Worm (Caenorhabditis elegans): ENCODE measurements around the gene C14A11.5.

C14A11.5 gene

ce11 chrX:2802562-2803165, 4.7 kb downstream of the C14A11.5 start, which contains the start of gene C14A11.2:
Gene C14A11.2, plus strand, starts transcription at chrX:2803112.
- TF ChIP-seq lsy-12 (tag; optimal IDR thresholded peaks at IDR 0.05) (no peak), hmg-11 (tag; optimal IDR thresholded peaks at IDR 0.05) (peak; percentile 23), lin-39 (tag; optimal IDR thresholded peaks at IDR 0.05) (peak; percentile 12), nfya-1 (tag; optimal IDR thresholded peaks at IDR 0.05; ENCODE audit: insufficient read depth) (peak; percentile 20), fkh-10 (GFP tag; optimal IDR thresholded peaks at IDR 0.05) (no peak), pha-4 (tag; optimal IDR thresholded peaks at IDR 0.05) (peak; percentile 22)

DNA sequence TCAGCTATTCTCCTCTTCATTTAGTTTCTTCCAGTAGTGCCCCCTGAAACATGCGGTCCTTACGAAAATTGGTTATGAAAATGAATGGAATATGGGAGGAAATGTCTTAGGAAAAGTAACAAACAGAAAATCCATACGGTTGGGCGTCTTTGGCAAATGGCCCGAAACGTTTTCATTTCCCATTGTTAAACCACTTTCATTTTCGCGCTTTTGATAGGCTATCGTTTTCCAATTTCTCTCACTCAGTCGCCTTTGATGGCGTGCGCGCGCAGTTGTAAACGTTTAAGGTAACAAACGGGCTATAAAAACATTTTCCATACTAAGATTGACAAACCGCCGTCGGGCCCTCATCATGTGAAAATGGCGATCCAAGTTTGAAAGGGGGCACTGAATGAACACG, 12.3 kb downstream of the C14A11.5 start:
- TF ChIP-seq lin-39 (tag; optimal IDR thresholded peaks at IDR 0.05) (no peak), egl-5 (tag; optimal IDR thresholded peaks at IDR 0.05) (peak; percentile 63), nhr-25 (tag; optimal IDR thresholded peaks at IDR 0.05) (peak; percentile 40)

DNA sequence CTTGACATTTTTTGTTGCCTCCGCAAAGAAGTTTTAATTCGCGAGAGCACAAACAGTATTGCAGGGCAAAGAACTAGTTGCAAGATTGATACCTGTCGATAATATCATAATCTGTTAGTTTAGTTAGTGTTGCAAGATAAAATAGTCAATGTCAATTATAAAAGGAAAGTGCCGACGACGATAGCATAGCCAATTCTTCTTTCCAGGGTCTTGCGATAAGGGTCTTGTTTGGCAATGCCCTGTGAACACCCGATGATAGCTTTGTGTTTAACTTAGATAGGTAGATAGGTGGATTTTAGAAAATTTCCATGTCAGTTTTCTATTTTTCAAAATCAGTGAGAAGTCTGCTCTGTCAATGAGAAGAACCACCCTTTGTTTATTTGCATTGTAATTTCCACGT, 13.0 kb downstream of the C14A11.5 start:
- TF ChIP-seq R02D3.7 (tag; optimal IDR thresholded peaks at IDR 0.05) (no peak), tbx-2 (tag; optimal IDR thresholded peaks at IDR 0.05) (no peak), pha-4 (tag; optimal IDR thresholded peaks at IDR 0.05) (peak; percentile 5)

DNA sequence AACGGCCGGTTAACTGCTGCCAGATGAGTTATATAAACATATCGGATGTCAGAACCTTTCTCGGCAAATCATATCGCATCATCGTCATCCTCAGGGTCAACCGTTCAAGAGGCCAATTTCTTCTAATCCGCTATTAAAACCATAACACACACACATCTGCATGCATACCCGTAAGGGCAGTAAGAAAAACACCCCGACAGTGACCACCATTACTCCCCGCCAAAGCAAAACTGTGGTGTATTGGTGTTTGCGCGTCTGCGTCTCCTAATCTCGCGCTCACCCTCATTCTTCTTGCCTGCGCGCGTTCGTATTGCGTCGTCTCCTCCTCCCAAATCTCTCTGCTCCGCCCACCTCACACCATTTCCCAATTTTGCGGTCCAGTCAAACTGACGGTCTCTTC, 13.8 kb downstream of the C14A11.5 start:
- peak; percentile 22 for TF ChIP-seq nhr-25 (tag; optimal IDR thresholded peaks at IDR 0.05)
- no peak for TF ChIP-seq fkh-2 (tag; optimal IDR thresholded peaks at IDR 0.05)
- TF ChIP-seq snpc-4 (tag; optimal IDR thresholded peaks at IDR 0.05) = no peak

DNA sequence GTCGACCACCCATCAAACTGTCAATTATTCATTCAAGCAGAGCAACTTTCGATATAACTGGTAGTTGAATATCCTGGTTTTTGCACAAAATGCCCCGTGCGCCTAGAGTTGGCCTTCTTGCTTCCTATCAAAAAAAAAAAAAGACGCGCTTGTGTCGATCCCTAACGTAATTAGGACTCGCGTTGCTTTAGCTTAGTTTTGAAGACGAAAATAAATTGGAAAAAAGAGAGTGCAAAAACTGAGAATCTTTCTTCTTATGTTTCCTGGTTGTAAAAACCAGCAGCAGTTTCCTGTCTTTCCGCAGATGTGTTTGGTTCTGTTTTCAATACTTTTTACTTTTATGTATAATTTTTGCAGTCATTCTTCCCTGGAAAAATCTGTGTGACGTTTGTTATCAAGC, 29.4 kb downstream of the C14A11.5 start:
- TF ChIP-seq aly-2 (tag; optimal IDR thresholded peaks at IDR 0.05) = no peak
- TF ChIP-seq lin-39 (tag; optimal IDR thresholded peaks at IDR 0.05) = no peak
- no peak for TF ChIP-seq nhr-23 (tag; optimal IDR thresholded peaks at IDR 0.05)
- TF ChIP-seq nhr-67 (tag; optimal IDR thresholded peaks at IDR 0.05) = no peak
- no peak for TF ChIP-seq nhr-76 (tag; optimal IDR thresholded peaks at IDR 0.05)
- TF ChIP-seq nhr-25 (tag; optimal IDR thresholded peaks at IDR 0.05) = no peak
- no peak for TF ChIP-seq skn-1 (tag; optimal IDR thresholded peaks at IDR 0.05)
- TF ChIP-seq nfya-1 (tag; optimal IDR thresholded peaks at IDR 0.05; ENCODE audit: insufficient read depth) = no peak
- TF ChIP-seq tbx-2 (tag; optimal IDR thresholded peaks at IDR 0.05) = no peak
- TF ChIP-seq eor-1 (tag; optimal IDR thresholded peaks at IDR 0.05) = no peak

DNA sequence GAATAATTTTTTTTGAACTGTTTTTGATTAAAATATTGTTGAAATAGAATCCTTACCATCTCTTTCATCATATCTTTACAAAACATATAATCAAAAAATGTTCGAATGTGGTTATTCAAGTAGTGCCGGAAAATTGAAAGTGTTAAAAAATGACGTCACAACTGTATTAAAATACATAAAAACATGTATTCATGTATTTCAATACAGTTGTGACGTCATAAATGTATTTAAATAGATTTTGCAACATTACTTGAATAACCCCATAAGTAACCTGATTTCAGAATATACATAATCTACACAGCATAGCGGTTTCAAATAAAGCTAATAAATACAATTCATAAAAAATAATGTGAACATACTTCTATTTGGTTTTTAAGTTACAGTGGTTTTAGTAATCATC, 30.4 kb downstream of the C14A11.5 start:
- TF ChIP-seq egl-27 (tag; optimal IDR thresholded peaks at IDR 0.05) (no peak), ceh-28 (tag; optimal IDR thresholded peaks at IDR 0.05) (no peak), daf-12 (tag; optimal IDR thresholded peaks at IDR 0.05) (no peak), tbx-2 (tag; optimal IDR thresholded peaks at IDR 0.05) (no peak), eor-1 (tag; optimal IDR thresholded peaks at IDR 0.05) (no peak), hmg-11 (tag; optimal IDR thresholded peaks at IDR 0.05) (no peak), ceh-9 (tag; optimal IDR thresholded peaks at IDR 0.05) (no peak), jun-1 (tag; optimal IDR thresholded peaks at IDR 0.05) (no peak), nhr-12 (tag; optimal IDR thresholded peaks at IDR 0.05) (no peak), pha-4 (tag; optimal IDR thresholded peaks at IDR 0.05) (no peak)

DNA sequence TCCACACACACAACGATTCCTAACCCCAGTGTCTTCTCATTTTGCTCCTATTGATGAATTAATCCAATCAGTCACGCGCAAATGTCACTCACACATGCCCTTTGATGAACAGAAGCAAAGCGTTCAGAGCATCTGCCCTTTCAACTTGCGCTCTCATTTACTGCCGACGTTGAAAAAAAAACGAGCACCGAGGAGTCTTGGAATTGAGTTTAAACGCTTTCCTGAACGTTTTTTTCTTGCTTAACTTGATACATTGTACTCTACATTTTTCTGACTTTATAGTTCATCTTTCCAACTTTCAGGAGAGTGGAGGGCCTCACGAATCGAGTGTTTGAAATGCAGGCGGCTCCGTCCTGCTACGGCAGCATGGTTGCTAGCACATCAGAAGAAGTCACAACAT, 35.6 kb downstream of the C14A11.5 start, which contains the start of gene cgef-1:
Gene cgef-1, plus strand, starts transcription at position 301 of the 400 bp plus-strand sequence.
- TF ChIP-seq elt-3 (tag; optimal IDR thresholded peaks at IDR 0.05) = no peak
- TF ChIP-seq ztf-4 (tag; optimal IDR thresholded peaks at IDR 0.05) = no peak
- TF ChIP-seq lin-39 (tag; optimal IDR thresholded peaks at IDR 0.05) = peak; percentile 5
- no peak for TF ChIP-seq daf-12 (tag; optimal IDR thresholded peaks at IDR 0.05)
- TF ChIP-seq pqm-1 (tag; optimal IDR thresholded peaks at IDR 0.05) = no peak
- TF ChIP-seq egl-5 (tag; optimal IDR thresholded peaks at IDR 0.05) = no peak
- TF ChIP-seq lsy-12 (tag; optimal IDR thresholded peaks at IDR 0.05) = no peak
- no peak for TF ChIP-seq ceh-9 (tag; optimal IDR thresholded peaks at IDR 0.05)

DNA sequence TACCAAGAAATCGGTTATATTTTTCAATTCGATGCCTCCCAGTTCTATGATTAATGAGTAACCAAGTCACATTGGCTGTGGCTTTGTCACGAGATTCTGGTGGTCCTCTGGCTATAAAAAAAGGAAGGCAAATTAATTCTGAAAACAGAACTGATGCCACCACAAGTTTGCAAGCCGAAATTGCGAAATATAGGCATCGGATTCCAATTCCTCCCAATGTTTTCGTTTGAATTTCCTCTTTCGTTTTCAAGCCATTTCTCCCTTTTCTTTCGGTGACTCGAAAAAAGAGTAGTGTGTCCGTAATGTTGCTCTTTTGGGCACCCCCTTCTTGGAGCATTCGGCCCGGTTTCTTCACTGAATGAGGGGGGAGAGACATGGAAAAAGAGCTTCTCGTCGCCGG, 37.6 kb downstream of the C14A11.5 start, which contains the start of gene F55F1.2:
Gene F55F1.2, minus strand, starts transcription at position 376 of the 400 bp plus-strand sequence.
- TF ChIP-seq lin-39 (tag; optimal IDR thresholded peaks at IDR 0.05) (peak; percentile 55), elt-1 (tag; optimal IDR thresholded peaks at IDR 0.05) (no peak), hmg-11 (tag; optimal IDR thresholded peaks at IDR 0.05) (peak; percentile 41), elt-2 (tag; optimal IDR thresholded peaks at IDR 0.05) (no peak), fos-1 (tag; optimal IDR thresholded peaks at IDR 0.05) (no peak), lsy-12 (tag; optimal IDR thresholded peaks at IDR 0.05) (no peak), nhr-67 (tag; optimal IDR thresholded peaks at IDR 0.05) (no peak), lin-15B (tag; optimal IDR thresholded peaks at IDR 0.05) (no peak), eor-1 (tag; optimal IDR thresholded peaks at IDR 0.05) (no peak), skn-1 (tag; optimal IDR thresholded peaks at IDR 0.05) (no peak)

Data from whole organism, L3 larva.